Worm (Caenorhabditis elegans) whole organism, early embryonic: ENCODE results near the gene trx-3.

Experiments
- B0310.2 ChIP-seq: sonication (generic microtip); optimal IDR thresholded peaks from 2 replicates; lab custom pipeline; 2016; ENCODE audit warnings: mild to moderate bottlenecking, missing genetic modification characterization, missing compliant biosample characterization
- F13C5.2 ChIP-seq: sonication (generic microtip); optimal IDR thresholded peaks from 2 replicates; lab custom pipeline; 2017; ENCODE audit warnings: mild to moderate bottlenecking, missing genetic modification characterization, inconsistent platforms, missing compliant biosample characterization
- ets-7 ChIP-seq: sonication (generic microtip); optimal IDR thresholded peaks from 2 replicates; lab custom pipeline; 2016; ENCODE audit warnings: missing genotype, missing genetic modification characterization, missing compliant biosample characterization
- flt-1 ChIP-seq: fragments of 200-800 bp; sonication (Bioruptor generic); IDR thresholded peaks from 2 replicates; pipeline ENCODE4 v1.3.6; 2022; ENCODE audit warnings: missing genetic modification characterization, missing compliant biosample characterization
- hmg-4 ChIP-seq: fragments of 200-800 bp; sonication (Bioruptor generic); optimal IDR thresholded peaks from 2 replicates; lab custom pipeline; 2018; ENCODE audit warnings: mild to moderate bottlenecking, missing genetic modification characterization, missing compliant biosample characterization
- sea-1 ChIP-seq: fragments of 200-800 bp; sonication (Bioruptor generic); conservative IDR thresholded peaks from 2 replicates; pipeline ENCODE4 v1.3.6; 2022; ENCODE audit warnings: missing genetic modification characterization, missing compliant biosample characterization
- tbx-11 ChIP-seq: fragments of 200-800 bp; sonication (Bioruptor generic); IDR thresholded peaks from 2 replicates; pipeline ENCODE4 v1.3.6; 2022; ENCODE audit warnings: missing genetic modification characterization, missing compliant biosample characterization

DNA sequence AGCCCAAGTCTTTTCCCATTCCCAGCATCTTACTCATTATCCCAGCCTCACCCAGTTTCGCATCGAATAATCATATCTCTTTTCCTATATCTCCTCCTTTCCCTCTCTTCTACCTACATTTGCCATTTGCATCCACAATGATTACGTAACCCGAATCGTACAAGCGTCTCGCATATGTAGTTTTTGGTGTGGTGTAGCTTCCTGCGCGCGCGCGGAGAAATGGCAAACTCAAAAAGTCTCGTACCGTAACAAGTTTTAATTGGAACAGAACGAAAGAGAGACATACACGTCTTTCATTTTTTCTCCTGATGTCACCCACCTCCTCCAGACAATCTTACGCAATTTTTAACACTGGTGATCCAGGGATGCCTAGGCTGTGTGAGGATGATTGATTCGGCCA lies 39.2 kb downstream of the trx-3 start:
- no peak for TF ChIP-seq sea-1 (GFP tag; lab: Robert Waterston, UW)
- TF ChIP-seq F13C5.2 (tag; lab: Kevin White, UChicago): no peak
- TF ChIP-seq hmg-4 (GFP tag; lab: Kevin White, UChicago): no peak
- no peak for TF ChIP-seq flt-1 (GFP tag; lab: Robert Waterston, UW)
- TF ChIP-seq B0310.2 (tag; lab: Kevin White, UChicago): no peak
- no peak for TF ChIP-seq tbx-11 (GFP tag; lab: Robert Waterston, UW)
- TF ChIP-seq ets-7 (tag; lab: Kevin White, UChicago): no peak
